Fruit fly (Drosophila melanogaster) whole organism, embryonic: Measurements from ENCODE around the gene Vdup1.

Experiments used
- CG10565 ChIP-seq: fragments of 200-800 bp; sonication (Bioruptor generic); optimal IDR thresholded peaks from 3 replicates; lab custom pipeline; 2016; ENCODE audit warnings: missing biosample characterization, mild to moderate bottlenecking, missing genetic modification characterization
- CG11085 ChIP-seq: fragments of 200-800 bp; sonication (Bioruptor generic); IDR thresholded peaks from 2 replicates; pipeline ENCODE4 v1.3.6; 2022; ENCODE audit warnings: missing biosample characterization, missing genetic modification characterization
- CG11504 ChIP-seq: fragments of 200-800 bp; sonication (Bioruptor generic); optimal IDR thresholded peaks from 3 replicates; lab custom pipeline; 2019; ENCODE audit warnings: missing biosample characterization, mild to moderate bottlenecking, missing genetic modification characterization, moderate library complexity
- CG13894 ChIP-seq: fragments of 200-800 bp; sonication (Bioruptor generic); optimal IDR thresholded peaks from 3 replicates; lab custom pipeline; 2018; ENCODE audit warnings: missing biosample characterization, mild to moderate bottlenecking, missing genetic modification characterization, moderate library complexity
- CG14050 ChIP-seq: fragments of 200-800 bp; sonication (Bioruptor generic); IDR thresholded peaks from 3 replicates; pipeline ENCODE4 v1.3.6; 2022; ENCODE audit warnings: missing biosample characterization, missing genetic modification characterization
- CG15514 ChIP-seq: fragments of 200-800 bp; sonication (Bioruptor generic); optimal IDR thresholded peaks from 3 replicates; lab custom pipeline; 2017; ENCODE audit warnings: missing biosample characterization, missing genetic modification characterization, mild to moderate bottlenecking, moderate library complexity, missing genetic modification reagents
- CG17361 ChIP-seq: fragments of 200-800 bp; sonication (Bioruptor generic); IDR thresholded peaks from 3 replicates; pipeline ENCODE4 v1.3.6; 2022; ENCODE audit warnings: missing biosample characterization, missing genetic modification characterization
- CG17802 ChIP-seq: fragments of 200-800 bp; sonication (Bioruptor generic); optimal IDR thresholded peaks from 2 replicates; lab custom pipeline; 2018; ENCODE audit warnings: missing biosample characterization, mild to moderate bottlenecking, missing genetic modification characterization, moderate library complexity
- CG18599 ChIP-seq: fragments of 200-800 bp; sonication (Bioruptor generic); optimal IDR thresholded peaks from 3 replicates; lab custom pipeline; 2017; ENCODE audit warnings: missing biosample characterization, missing genetic modification characterization, mild to moderate bottlenecking, moderate library complexity, missing genetic modification reagents
- CG32767 ChIP-seq: fragments of 200-800 bp; sonication (Bioruptor generic); IDR thresholded peaks from 2 replicates; pipeline ENCODE4 v1.3.6; 2022; ENCODE audit warnings: missing biosample characterization, missing genetic modification characterization
- CG4404 ChIP-seq: fragments of 200-800 bp; sonication (Bioruptor generic); IDR thresholded peaks from 2 replicates; pipeline ENCODE4 v1.3.6; 2022; ENCODE audit warnings: missing biosample characterization, missing genetic modification characterization
- CG6765 ChIP-seq: fragments of 200-800 bp; sonication (Bioruptor generic); optimal IDR thresholded peaks from 3 replicates; lab custom pipeline; 2017; ENCODE audit warnings: missing biosample characterization, mild to moderate bottlenecking, missing genetic modification characterization
- CG8290 ChIP-seq, 3 experiments: fragments of 200-800 bp; sonication (Bioruptor generic); optimal IDR thresholded peaks; 2 replicates each; lab custom pipeline; 2016 to 2019; ENCODE audit warnings: missing biosample characterization in 3 of 3, missing genetic modification characterization in 3 of 3, mild to moderate bottlenecking in 2 of 3, moderate library complexity in 1 of 3
- CG9437 ChIP-seq: fragments of 200-800 bp; sonication (Bioruptor generic); optimal IDR thresholded peaks from 2 replicates; lab custom pipeline; 2018; ENCODE audit warnings: missing biosample characterization, mild to moderate bottlenecking, missing genetic modification characterization
- CG9817 ChIP-seq: fragments of 200-800 bp; sonication (Bioruptor generic); optimal IDR thresholded peaks from 2 replicates; lab custom pipeline; 2018; ENCODE audit warnings: missing biosample characterization, mild to moderate bottlenecking, missing genetic modification characterization, moderate library complexity
- Deaf1 ChIP-seq: fragments of 200-800 bp; optimal IDR thresholded peaks from 3 replicates; lab custom pipeline; 2019; ENCODE audit warnings: missing biosample characterization, mild to moderate bottlenecking, missing genetic modification characterization, moderate library complexity
- E2f2 ChIP-seq: fragments of 200-800 bp; sonication (Bioruptor generic); IDR thresholded peaks from 2 replicates; pipeline ENCODE4 v1.3.6; 2022; ENCODE audit warnings: missing biosample characterization, missing genetic modification characterization
- Hr51 ChIP-seq, 2 experiments: fragments of 200-800 bp; sonication (Bioruptor generic); optimal IDR thresholded peaks; 2 replicates in 1 of 2; 3 replicates in 1 of 2; lab custom pipeline; 2016 to 2018; ENCODE audit warnings: missing biosample characterization in 2 of 2, missing genetic modification characterization in 2 of 2, mild to moderate bottlenecking in 1 of 2, moderate library complexity in 1 of 2
- Lhr ChIP-seq: fragments of 200-800 bp; sonication (Bioruptor generic); optimal IDR thresholded peaks from 3 replicates; lab custom pipeline; 2017; ENCODE audit warnings: mild to moderate bottlenecking, missing biosample characterization, missing genetic modification reagents, missing genetic modification characterization
- Med ChIP-seq: fragments of 200-800 bp; sonication (Bioruptor generic); peaks from one replicate; lab custom pipeline; 2016; ENCODE audit warnings: missing biosample characterization, missing genetic modification characterization, mild to moderate bottlenecking, inconsistent platforms, moderate library complexity
- Pdp1 ChIP-seq, 2 experiments: fragments of 200-800 bp; sonication (Bioruptor generic); optimal IDR thresholded peaks; 3 replicates each; lab custom pipeline; 2016; ENCODE audit warnings: missing biosample characterization in 2 of 2, missing genetic modification characterization in 2 of 2, mild to moderate bottlenecking in 1 of 2, moderate library complexity in 1 of 2
- Ptx1 ChIP-seq: fragments of 200-800 bp; sonication (Bioruptor generic); IDR thresholded peaks from 2 replicates; pipeline ENCODE4 v1.3.6; 2022; ENCODE audit warnings: missing biosample characterization, missing genetic modification characterization
- Stat92E ChIP-seq, 3 experiments: fragments of >200 bp in 2 of 3; fragments of 200-800 bp in 1 of 3; sonication (Bioruptor generic) in 1 of 3; optimal IDR thresholded peaks; 2 replicates each; lab custom pipeline; 2017 to 2019; ENCODE audit warnings: missing biosample characterization in 3 of 3, missing genetic modification characterization in 3 of 3, mild to moderate bottlenecking in 1 of 3, moderate library complexity in 1 of 3
- Trl ChIP-seq, 3 experiments: fragments of >200 bp in 2 of 3; fragments of 200-800 bp in 1 of 3; sonication (Bioruptor generic) in 1 of 3; optimal IDR thresholded peaks; 2 replicates in 1 of 3; 3 replicates in 2 of 3; lab custom pipeline; 2016 to 2017; ENCODE audit warnings: missing biosample characterization in 1 of 3, missing genetic modification characterization in 1 of 3
- abd-A ChIP-seq: fragments of 200-800 bp; sonication (Bioruptor generic); optimal IDR thresholded peaks from 3 replicates; lab custom pipeline; 2019; ENCODE audit warnings: missing biosample characterization, mild to moderate bottlenecking, missing genetic modification characterization, moderate library complexity
- aop ChIP-seq: fragments of 200-800 bp; sonication (Bioruptor generic); IDR thresholded peaks from 2 replicates; pipeline ENCODE4 v1.3.6; 2022; ENCODE audit warnings: missing biosample characterization, missing genetic modification characterization
- chinmo ChIP-seq: fragments of 200-800 bp; sonication (Bioruptor generic); IDR thresholded peaks from 4 replicates; pipeline ENCODE4 v1.3.6; 2022; ENCODE audit warnings: missing biosample characterization, missing genetic modification characterization; ENCODE audit not compliant: partially characterized antibody
- crp ChIP-seq, 2 experiments: fragments of 200-800 bp; sonication (Bioruptor generic); optimal IDR thresholded peaks; 2 replicates in 1 of 2; 3 replicates in 1 of 2; lab custom pipeline; 2017; ENCODE audit warnings: missing biosample characterization in 2 of 2, missing genetic modification characterization in 2 of 2, mild to moderate bottlenecking in 1 of 2, moderate library complexity in 1 of 2
- danr ChIP-seq: fragments of 200-800 bp; sonication (Bioruptor generic); IDR thresholded peaks from 2 replicates; pipeline ENCODE4 v1.3.6; 2022; ENCODE audit warnings: missing biosample characterization, missing genetic modification characterization
- ewg ChIP-seq: fragments of 200-800 bp; sonication (Bioruptor generic); optimal IDR thresholded peaks from 3 replicates; lab custom pipeline; 2017; ENCODE audit warnings: mild to moderate bottlenecking, missing biosample characterization, missing genetic modification reagents, missing genetic modification characterization
- fd102C ChIP-seq: fragments of 200-800 bp; sonication (Bioruptor generic); optimal IDR thresholded peaks from 2 replicates; lab custom pipeline; 2018; ENCODE audit warnings: missing biosample characterization, mild to moderate bottlenecking, missing genetic modification characterization, moderate library complexity
- fd96Cb ChIP-seq: fragments of 200-800 bp; sonication (Bioruptor generic); optimal IDR thresholded peaks from 2 replicates; lab custom pipeline; 2018; ENCODE audit warnings: missing biosample characterization, mild to moderate bottlenecking, missing genetic modification characterization, moderate library complexity
- grn ChIP-seq: fragments of 200-800 bp; sonication (Bioruptor generic); optimal IDR thresholded peaks from 3 replicates; lab custom pipeline; 2017; ENCODE audit warnings: missing biosample characterization, missing genetic modification characterization
- her ChIP-seq: fragments of 200-800 bp; sonication (Bioruptor generic); optimal IDR thresholded peaks from 2 replicates; lab custom pipeline; 2016; ENCODE audit warnings: missing biosample characterization, missing genetic modification characterization
- kah ChIP-seq: fragments of 200-800 bp; sonication (Bioruptor generic); optimal IDR thresholded peaks from 2 replicates; lab custom pipeline; 2018; ENCODE audit warnings: missing biosample characterization, mild to moderate bottlenecking, missing genetic modification characterization
- mam ChIP-seq: fragments of 200-800 bp; sonication (Bioruptor generic); optimal IDR thresholded peaks from 3 replicates; lab custom pipeline; 2016; ENCODE audit warnings: missing biosample characterization, missing genetic modification characterization
- nerfin-1 ChIP-seq: fragments of 200-800 bp; sonication (Bioruptor generic); optimal IDR thresholded peaks from 3 replicates; lab custom pipeline; 2019; ENCODE audit warnings: missing biosample characterization, mild to moderate bottlenecking, missing genetic modification characterization, moderate library complexity
- nerfin-2 ChIP-seq: fragments of 200-800 bp; sonication (Bioruptor generic); IDR thresholded peaks from 2 replicates; pipeline ENCODE4 v1.3.6; 2022; ENCODE audit warnings: missing biosample characterization, missing genetic modification characterization; ENCODE audit not compliant: partially characterized antibody
- odd ChIP-seq: fragments of 200-800 bp; sonication (Bioruptor generic); optimal IDR thresholded peaks from 2 replicates; lab custom pipeline; 2017; ENCODE audit warnings: missing biosample characterization, mild to moderate bottlenecking, missing genetic modification characterization
- seq ChIP-seq: fragments of 200-800 bp; sonication (Bioruptor generic); IDR thresholded peaks from 2 replicates; pipeline ENCODE4 v1.3.6; 2022; ENCODE audit warnings: missing biosample characterization, missing genetic modification characterization
- slou ChIP-seq: fragments of 200-800 bp; sonication (Bioruptor generic); optimal IDR thresholded peaks from 3 replicates; lab custom pipeline; 2016; ENCODE audit warnings: missing biosample characterization, missing genetic modification characterization
- toy ChIP-seq: fragments of 200-800 bp; sonication (Bioruptor generic); IDR thresholded peaks from 2 replicates; pipeline ENCODE4 v1.3.6; 2022; ENCODE audit warnings: missing biosample characterization, missing genetic modification characterization
- tup ChIP-seq: fragments of 200-800 bp; sonication (Bioruptor generic); optimal IDR thresholded peaks from 2 replicates; lab custom pipeline; 2016; ENCODE audit warnings: missing biosample characterization, mild to moderate bottlenecking, missing genetic modification characterization, moderate library complexity
- zfh2 ChIP-seq: fragments of 200-800 bp; sonication (Bioruptor generic); optimal IDR thresholded peaks from 2 replicates; lab custom pipeline; 2016; ENCODE audit warnings: missing biosample characterization, missing genetic modification characterization

The Vdup1 gene

DNA sequence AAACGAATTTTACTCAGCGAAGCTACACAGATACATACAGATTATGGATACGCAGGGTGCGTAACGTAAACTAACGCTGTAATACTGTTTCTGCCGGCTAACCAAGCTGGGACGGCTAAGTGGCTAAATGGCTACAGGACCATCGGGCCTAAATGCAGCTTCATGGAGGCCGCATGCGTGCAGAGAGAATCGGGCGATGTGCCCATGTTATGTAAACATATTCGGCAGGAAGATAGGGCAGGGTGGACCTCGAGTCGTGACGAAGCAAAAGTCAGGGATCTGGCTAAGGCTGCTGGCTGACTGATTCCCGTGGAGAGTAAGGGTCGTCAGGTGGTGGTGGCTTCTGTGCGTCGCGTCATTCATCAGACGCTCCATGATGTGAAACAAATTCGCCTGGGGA, 25.1 kb downstream of the Vdup1 start:
- TF ChIP-seq slou (GFP tag; lab: Kevin White, UChicago) (no peak), seq (0 out of 2 replicates have a peak, but pooled peaks have one; percentile 47), nerfin-1 (tag; lab: Kevin White, UChicago) (peak; percentile 7), CG32767 (GFP tag; lab: Robert Waterston, UW) (peak; percentile 42), Trl (optimal IDR thresholded peaks at IDR 0.05; lab: Kevin White, UChicago) (peak in 1 of 2 experiments; percentile 7), Trl (GFP tag; optimal IDR thresholded peaks at IDR 0.05; lab: Kevin White, UChicago) (no peak), CG15514 (GFP tag; lab: Kevin White, UChicago) (peak; percentile 6), Hr51 (GFP tag; optimal IDR thresholded peaks at IDR 0.05; lab: Kevin White, UChicago) (peak in 1 of 2 experiments; percentile 68), CG4404 (GFP tag; lab: Robert Waterston, UW) (no peak), CG13894 (peak; percentile 91), CG11504 (tag; lab: Kevin White, UChicago) (no peak), Med (GFP tag; lab: Kevin White, UChicago) (peak; percentile 67), abd-A (tag; lab: Kevin White, UChicago) (peak; percentile 37), Deaf1 (tag; lab: Kevin White, UChicago) (peak; percentile 46), fd96Cb (no peak), CG8290 (GFP tag; optimal IDR thresholded peaks at IDR 0.05; lab: Kevin White, UChicago) (no peak), CG8290 (tag; optimal IDR thresholded peaks at IDR 0.05; lab: Kevin White, UChicago) (peak in 1 of 2 experiments; percentile 32), Pdp1 (GFP tag; optimal IDR thresholded peaks at IDR 0.05; lab: Kevin White, UChicago) (peak in 1 of 2 experiments; percentile 62), CG18599 (GFP tag; lab: Kevin White, UChicago) (peak; percentile 29), odd (GFP tag; lab: Kevin White, UChicago) (peak; percentile 17), ewg (GFP tag; lab: Kevin White, UChicago) (peak; percentile 71), danr (GFP tag; lab: Robert Waterston, UW) (no peak), aop (0 out of 2 replicates have a peak, but pooled peaks have one; percentile 20), CG9437 (GFP tag; lab: Kevin White, UChicago) (peak; percentile 43), chinmo (GFP tag; lab: Robert Waterston, UW) (0 out of 4 replicates have a peak, but pooled peaks have one; percentile 35)

DNA sequence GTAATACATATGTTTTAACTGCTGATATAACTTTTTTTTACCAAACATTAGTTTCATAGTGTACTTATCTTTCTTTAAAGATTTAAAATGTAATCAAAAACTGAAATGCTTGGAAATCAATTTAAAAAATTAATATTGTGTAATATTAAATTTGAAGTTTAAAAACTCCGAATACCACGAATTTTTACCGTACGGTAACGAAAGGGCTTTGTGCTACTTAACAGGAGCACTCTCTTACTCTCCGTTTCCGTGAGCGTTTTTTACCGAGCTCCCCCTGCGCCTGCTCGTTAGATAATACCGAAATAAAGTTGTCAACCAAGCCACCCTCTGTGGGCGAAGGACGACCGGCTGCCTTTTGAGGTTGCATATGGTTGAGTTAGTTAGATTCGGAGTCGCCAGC, 26.3 kb downstream of the Vdup1 start, which contains the start of the genes Dic61B and p130CAS:
Dic61B (minus strand) TSS at position 101 of the 400 bp plus-strand sequence.
p130CAS (plus strand) TSS at position 396 of the 400 bp plus-strand sequence.
- TF ChIP-seq Trl (optimal IDR thresholded peaks at IDR 0.05; lab: Kevin White, UChicago) = peak; percentile 14 to 19
- no peak for TF ChIP-seq Trl (GFP tag; optimal IDR thresholded peaks at IDR 0.05; lab: Kevin White, UChicago)
- peak; percentile 45 for TF ChIP-seq Deaf1 (tag; lab: Kevin White, UChicago)
- no peak for TF ChIP-seq zfh2 (GFP tag; lab: Kevin White, UChicago)
- no peak for TF ChIP-seq tup (GFP tag; lab: Kevin White, UChicago)
- no peak for TF ChIP-seq CG17361 (GFP tag; lab: Robert Waterston, UW)
- no peak for TF ChIP-seq CG11085
- TF ChIP-seq ewg (GFP tag; lab: Kevin White, UChicago) = peak; percentile 67
- no peak for TF ChIP-seq CG17802
- TF ChIP-seq CG6765 = no peak
- no peak for TF ChIP-seq CG14050 (GFP tag; lab: Robert Waterston, UW)
- TF ChIP-seq mam (GFP tag; lab: Kevin White, UChicago) = no peak
- TF ChIP-seq, all 482 proteins: peak for 3

DNA sequence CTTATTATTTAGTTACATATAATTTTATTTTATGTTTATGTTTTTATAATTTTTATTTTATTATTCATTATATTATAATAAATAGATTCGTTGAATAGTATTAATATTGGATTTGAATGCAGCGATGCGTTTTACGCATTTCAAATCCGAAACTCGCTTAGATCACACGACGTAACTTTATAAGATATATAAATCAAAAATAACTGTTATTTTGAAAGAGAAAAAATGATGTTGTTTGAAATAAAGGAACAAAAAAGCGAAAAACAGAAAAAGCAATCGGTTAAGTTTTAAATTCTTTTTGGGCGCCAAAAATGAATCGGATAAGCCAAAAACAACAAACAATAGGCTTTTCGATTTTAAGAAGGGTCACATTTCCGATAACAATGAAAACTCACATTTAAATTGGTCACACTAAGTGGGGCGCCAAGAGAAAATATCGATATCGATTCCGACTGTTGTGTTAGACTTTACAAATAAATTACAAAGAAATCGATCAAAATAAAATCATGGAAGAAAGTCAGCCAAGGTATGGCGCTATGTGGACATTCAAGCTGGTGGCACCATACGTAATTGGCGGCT, 32.7 kb downstream of the Vdup1 start, which contains the start of gene CG6845:
CG6845 (plus strand) TSS at position 436 of the 579 bp plus-strand sequence.
- no peak for TF ChIP-seq CG10565 (GFP tag; lab: Kevin White, UChicago)
- TF ChIP-seq Ptx1 (GFP tag; lab: Robert Waterston, UW) = no peak
- TF ChIP-seq seq = no peak
- TF ChIP-seq her = no peak
- TF ChIP-seq Stat92E (GFP tag; optimal IDR thresholded peaks at IDR 0.05; lab: Kevin White, UChicago) = peak in 1 of 3 experiments; percentile 8
- TF ChIP-seq grn (GFP tag; lab: Kevin White, UChicago) = no peak
- TF ChIP-seq crp (GFP tag; optimal IDR thresholded peaks at IDR 0.05; lab: Kevin White, UChicago) = no peak
- no peak for TF ChIP-seq CG9817
- peak; percentile 92 for TF ChIP-seq nerfin-2 (GFP tag; lab: Robert Waterston, UW)
- no peak for TF ChIP-seq CG14050 (GFP tag; lab: Robert Waterston, UW)
- no peak for TF ChIP-seq toy
- TF ChIP-seq kah (GFP tag; lab: Kevin White, UChicago) = no peak
- TF ChIP-seq Lhr (GFP tag; lab: Kevin White, UChicago) = peak; percentile 61
- no peak for TF ChIP-seq fd102C (GFP tag; lab: Kevin White, UChicago)
- TF ChIP-seq E2f2 (GFP tag; lab: Robert Waterston, UW) = peak; percentile 99
